Fruit fly (Drosophila melanogaster): ENCODE results near the gene mtTFB2.

DNA sequence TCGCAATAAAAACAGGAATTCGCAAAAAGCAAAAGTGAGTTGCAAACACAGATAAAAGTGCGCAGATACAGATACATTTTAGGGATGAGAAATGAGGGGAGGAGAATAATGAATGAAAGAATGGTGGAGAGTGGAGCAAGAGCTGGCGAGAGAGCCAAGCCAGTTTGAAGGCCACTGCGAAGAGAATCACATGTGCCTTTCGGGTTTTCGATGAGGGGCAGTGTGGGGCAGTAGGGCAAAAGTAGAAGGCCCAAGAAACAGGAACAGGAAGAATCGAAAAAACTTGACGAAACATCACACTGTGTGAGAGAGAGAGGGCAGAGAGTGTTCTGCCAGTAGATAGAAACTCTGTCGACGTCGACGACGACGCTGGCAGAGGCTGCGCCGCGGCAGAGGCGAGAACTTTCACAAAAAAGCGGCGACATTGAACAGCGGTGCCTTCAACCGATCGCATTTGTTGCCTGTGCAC, 38.8 kb downstream of the mtTFB2 start:
- TF ChIP-seq CG8478 (optimal IDR thresholded peaks at IDR 0.05) (no peak), CTCF (optimal IDR thresholded peaks at IDR 0.05) (no peak)
